Worm (Caenorhabditis elegans): ENCODE results near the gene R102.11.

ce11 chrIV:10680379-10680778 is 19.2 kb downstream of the R102.11 start, which contains the start of gene K08C7.4:
- TF ChIP-seq pes-1 (GFP tag; IDR thresholded peaks at IDR 0.05): no peak
- no peak for TF ChIP-seq sea-1 (GFP tag; conservative IDR thresholded peaks at IDR 0.05)
- TF ChIP-seq tbx-11 (GFP tag; IDR thresholded peaks at IDR 0.05): no peak
- no peak for TF ChIP-seq ets-7 (tag; optimal IDR thresholded peaks at IDR 0.05)
- TF ChIP-seq hnd-1 (tag; optimal IDR thresholded peaks at IDR 0.05): no peak
- no peak for TF ChIP-seq tra-4 (tag; optimal IDR thresholded peaks at IDR 0.05)
- TF ChIP-seq F13C5.2 (tag; optimal IDR thresholded peaks at IDR 0.05): no peak
- no peak for TF ChIP-seq ceh-36 (tag; optimal IDR thresholded peaks at IDR 0.05)
- TF ChIP-seq B0310.2 (tag; optimal IDR thresholded peaks at IDR 0.05): no peak
